Worm (Caenorhabditis elegans) whole organism, mixed stage, embryonic: ENCODE measurements around the gene T16G1.2.
A peak's percentile ranks its signal among the peaks of the same experiment; 100 is the strongest.

Source experiments
- ces-1 ChIP-seq: fragments of 150-350 bp; optimal IDR thresholded peaks from 2 replicates; lab custom pipeline; 2014; ENCODE audit warnings: missing biosample characterization, missing genetic modification reagents, missing genetic modification characterization
- cnd-1 ChIP-seq: fragments of 200-800 bp; sonication (Bioruptor generic); optimal IDR thresholded peaks from 2 replicates; lab custom pipeline; 2018; ENCODE audit warnings: mild to moderate bottlenecking, missing genetic modification characterization, missing compliant biosample characterization
- elt-1 ChIP-seq: sonication (generic microtip); optimal IDR thresholded peaks from 2 replicates; lab custom pipeline; 2017; ENCODE audit warnings: missing genetic modification characterization, mild to moderate bottlenecking, missing compliant biosample characterization, antibody characterized with exemption, moderate library complexity, borderline replicate concordance; ENCODE audit not compliant: insufficient read depth
- elt-3 ChIP-seq: fragments of 150-350 bp; optimal IDR thresholded peaks from 2 replicates; lab custom pipeline; 2014; ENCODE audit warnings: missing biosample characterization, missing genetic modification characterization
- lin-13 ChIP-seq: fragments of 150-350 bp; optimal IDR thresholded peaks from 2 replicates; lab custom pipeline; 2014; ENCODE audit warnings: missing biosample characterization, missing genetic modification characterization
- nhr-237 ChIP-seq: fragments of 150-350 bp; optimal IDR thresholded peaks from 2 replicates; lab custom pipeline; 2014; ENCODE audit warnings: missing biosample characterization, missing genetic modification characterization
- nhr-28 ChIP-seq: fragments of 150-350 bp; optimal IDR thresholded peaks from 2 replicates; lab custom pipeline; 2014; ENCODE audit warnings: missing biosample characterization, missing genetic modification characterization
- pha-4 ChIP-seq: fragments of 150-350 bp; optimal IDR thresholded peaks from 2 replicates; lab custom pipeline; 2018; ENCODE audit warnings: missing biosample characterization, missing genetic modification reagents, missing genetic modification characterization
- snpc-4 ChIP-seq: fragments of 150-350 bp; optimal IDR thresholded peaks from 2 replicates; lab custom pipeline; 2014; ENCODE audit warnings: missing biosample characterization, missing genetic modification characterization
- unc-62 ChIP-seq: fragments of 150-350 bp; optimal IDR thresholded peaks from 2 replicates; lab custom pipeline; 2014; ENCODE audit warnings: missing biosample characterization, missing genetic modification reagents, missing genetic modification characterization
- ztf-11 ChIP-seq: fragments of 150-350 bp; optimal IDR thresholded peaks from 2 replicates; lab custom pipeline; 2014; ENCODE audit warnings: missing biosample characterization, missing genetic modification characterization

ce11 chrV:12897338-12897737 lies 31.9 kb upstream of the T16G1.2 start:
- TF ChIP-seq nhr-28 (tag; lab: Kevin White, UChicago) = no peak
- no peak for TF ChIP-seq pha-4
- no peak for TF ChIP-seq unc-62 (GFP tag; lab: Kevin White, UChicago)
- peak; percentile 50 for TF ChIP-seq elt-1
- TF ChIP-seq ces-1 (GFP tag; lab: Kevin White, UChicago) = peak; percentile 95
- TF ChIP-seq elt-3 (tag; lab: Kevin White, UChicago) = no peak
- TF ChIP-seq ztf-11 (tag; lab: Kevin White, UChicago) = no peak
- no peak for TF ChIP-seq cnd-1
- no peak for TF ChIP-seq snpc-4
- TF ChIP-seq lin-13 (tag; lab: Kevin White, UChicago) = no peak
- no peak for TF ChIP-seq nhr-237
